Fruit fly (Drosophila melanogaster): Measurements from ENCODE around the gene CG46309.

The CG46309 gene

DNA sequence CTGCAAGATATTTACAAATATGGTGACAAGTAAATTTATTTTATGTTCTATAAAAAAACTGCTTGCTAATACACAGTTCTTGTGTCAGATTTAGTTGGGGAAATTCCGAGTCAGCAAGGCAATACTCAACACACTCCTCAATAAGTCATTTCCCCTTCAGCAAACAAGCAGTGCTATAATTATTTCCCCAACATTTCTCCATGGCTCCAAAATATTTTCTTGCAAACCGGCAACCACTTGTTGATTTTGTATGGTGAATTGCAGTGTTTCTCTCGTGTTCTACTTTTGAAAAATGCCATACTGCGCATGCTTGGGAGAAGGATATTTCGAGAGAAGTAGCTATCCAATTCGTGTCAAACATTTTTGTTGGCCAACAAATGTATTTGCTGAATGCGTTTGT is 53.4 kb downstream of the CG46309 start:
- TF ChIP-seq CG14655 (GFP tag; optimal IDR thresholded peaks at IDR 0.05) (no peak), CG8159 (tag; optimal IDR thresholded peaks at IDR 0.05) (no peak), D1 (tag; optimal IDR thresholded peaks at IDR 0.05) (no peak), CG17806 (tag; optimal IDR thresholded peaks at IDR 0.05) (no peak), Pif1A (GFP tag; optimal IDR thresholded peaks at IDR 0.05) (no peak), Pif1B (GFP tag; optimal IDR thresholded peaks at IDR 0.05) (no peak), Snoo (tag; optimal IDR thresholded peaks at IDR 0.05) (no peak), fd96Ca (GFP tag; IDR thresholded peaks at IDR 0.05) (no peak)

Measured in whole organism, pupa.